Worm (Caenorhabditis elegans) whole organism, L3 larva: Measurements from ENCODE around the gene slr-2.

Experiments
- R02D3.7 ChIP-seq: fragments of 150-350 bp; optimal IDR thresholded peaks from 2 replicates; lab custom pipeline; 2014; ENCODE audit warnings: missing biosample characterization, missing genetic modification characterization
- ZK546.5 ChIP-seq: sonication (generic microtip); optimal IDR thresholded peaks from 2 replicates; lab custom pipeline; 2017; ENCODE audit warnings: missing biosample characterization, missing genetic modification characterization
- aly-2 ChIP-seq: fragments of 150-350 bp; optimal IDR thresholded peaks from 2 replicates; lab custom pipeline; 2014; ENCODE audit warnings: missing biosample characterization, missing genetic modification characterization
- ama-1 ChIP-seq: fragments of 150-350 bp; optimal IDR thresholded peaks from 2 replicates; lab custom pipeline; 2018
- ceh-28 ChIP-seq: fragments of 150-350 bp; optimal IDR thresholded peaks from 2 replicates; lab custom pipeline; 2014; ENCODE audit warnings: missing biosample characterization, missing genetic modification reagents, missing genetic modification characterization
- ceh-82 ChIP-seq: fragments of 150-350 bp; optimal IDR thresholded peaks from 2 replicates; lab custom pipeline; 2014; ENCODE audit warnings: missing biosample characterization, missing genetic modification characterization
- ceh-9 ChIP-seq: sonication (generic microtip); optimal IDR thresholded peaks from 2 replicates; lab custom pipeline; 2018; ENCODE audit warnings: missing biosample characterization, missing genetic modification characterization
- daf-12 ChIP-seq: fragments of 150-350 bp; optimal IDR thresholded peaks from 2 replicates; lab custom pipeline; 2014; ENCODE audit warnings: missing biosample characterization, missing genetic modification reagents, missing genetic modification characterization
- egl-27 ChIP-seq: sonication (generic microtip); optimal IDR thresholded peaks from 4 replicates; lab custom pipeline; 2017; ENCODE audit warnings: missing biosample characterization, missing genetic modification reagents, missing genetic modification characterization
- egl-5 ChIP-seq: fragments of 150-350 bp; optimal IDR thresholded peaks from 2 replicates; lab custom pipeline; 2017; ENCODE audit warnings: missing biosample characterization, missing genetic modification reagents, missing genetic modification characterization, inconsistent platforms
- elt-1 ChIP-seq: fragments of 150-350 bp; optimal IDR thresholded peaks from 2 replicates; lab custom pipeline; 2014; ENCODE audit warnings: missing biosample characterization, missing genetic modification characterization
- elt-3 ChIP-seq, 3 experiments: fragments of 150-350 bp in 1 of 3; sonication (generic microtip) in 2 of 3; optimal IDR thresholded peaks; 2 replicates in 2 of 3; 4 replicates in 1 of 3; lab custom pipeline; 2014 to 2017; ENCODE audit warnings: missing biosample characterization in 3 of 3, missing genetic modification characterization in 3 of 3
- fkh-10 ChIP-seq: sonication (generic microtip); optimal IDR thresholded peaks from 2 replicates; lab custom pipeline; 2017; ENCODE audit warnings: missing biosample characterization, missing genetic modification reagents, missing genetic modification characterization
- fkh-2 ChIP-seq: fragments of 150-350 bp; optimal IDR thresholded peaks from 2 replicates; lab custom pipeline; 2014; ENCODE audit warnings: missing biosample characterization, missing genetic modification reagents, missing genetic modification characterization
- fos-1 ChIP-seq: fragments of 150-350 bp; optimal IDR thresholded peaks from 2 replicates; lab custom pipeline; 2014; ENCODE audit warnings: missing biosample characterization, missing genetic modification characterization
- hmg-11 ChIP-seq: sonication (generic microtip); optimal IDR thresholded peaks from 2 replicates; lab custom pipeline; 2016; ENCODE audit warnings: missing genetic modification characterization, missing compliant biosample characterization
- jun-1 ChIP-seq: fragments of 150-350 bp; optimal IDR thresholded peaks from 2 replicates; lab custom pipeline; 2014; ENCODE audit warnings: missing biosample characterization, missing genetic modification reagents, missing genetic modification characterization
- lin-15B ChIP-seq: fragments of 150-350 bp; optimal IDR thresholded peaks from 2 replicates; lab custom pipeline; 2014; ENCODE audit warnings: missing biosample characterization, missing genetic modification characterization
- lsy-12 ChIP-seq: sonication (generic microtip); optimal IDR thresholded peaks from 2 replicates; lab custom pipeline; 2016; ENCODE audit warnings: mild to moderate bottlenecking, missing genetic modification characterization, missing compliant biosample characterization
- mml-1 ChIP-seq: fragments of 150-350 bp; sonication (generic microtip); optimal IDR thresholded peaks from 3 replicates; lab custom pipeline; 2014; ENCODE audit warnings: missing biosample characterization, missing genetic modification characterization
- nfya-1 ChIP-seq: sonication (generic microtip); optimal IDR thresholded peaks from 2 replicates; lab custom pipeline; 2017; ENCODE audit warnings: missing genetic modification characterization, mild to moderate bottlenecking, missing compliant biosample characterization, antibody characterized with exemption, moderate library complexity; ENCODE audit not compliant: insufficient read depth
- nhr-12 ChIP-seq: fragments of 150-350 bp; optimal IDR thresholded peaks from 2 replicates; lab custom pipeline; 2014; ENCODE audit warnings: missing biosample characterization, missing genetic modification characterization
- nhr-28 ChIP-seq: fragments of 150-350 bp; optimal IDR thresholded peaks from 2 replicates; lab custom pipeline; 2014; ENCODE audit warnings: missing biosample characterization, missing genetic modification characterization
- nhr-43 ChIP-seq: sonication (generic microtip); optimal IDR thresholded peaks from 2 replicates; lab custom pipeline; 2016; ENCODE audit warnings: mild to moderate bottlenecking, missing genetic modification characterization, missing compliant biosample characterization; ENCODE audit not compliant: poor library complexity, severe bottlenecking
- nhr-67 ChIP-seq: fragments of 150-350 bp; optimal IDR thresholded peaks from 2 replicates; lab custom pipeline; 2014; ENCODE audit warnings: missing biosample characterization, missing genetic modification characterization
- nhr-76 ChIP-seq: fragments of 150-350 bp; sonication (generic microtip); optimal IDR thresholded peaks from 5 replicates; lab custom pipeline; 2014; ENCODE audit warnings: missing biosample characterization, missing genetic modification characterization
- nhr-77 ChIP-seq: fragments of 150-350 bp; optimal IDR thresholded peaks from 2 replicates; lab custom pipeline; 2014; ENCODE audit warnings: missing biosample characterization, missing genetic modification characterization
- pha-4 ChIP-seq: fragments of 150-350 bp; optimal IDR thresholded peaks from 2 replicates; lab custom pipeline; 2014; ENCODE audit warnings: missing biosample characterization, missing genetic modification reagents, missing genetic modification characterization
- sea-2 ChIP-seq: fragments of 150-350 bp; sonication (generic microtip); optimal IDR thresholded peaks from 4 replicates; lab custom pipeline; 2014; ENCODE audit warnings: missing biosample characterization, missing genetic modification reagents, missing genetic modification characterization
- skn-1 ChIP-seq: fragments of 150-350 bp; optimal IDR thresholded peaks from 2 replicates; lab custom pipeline; 2014; ENCODE audit warnings: missing biosample characterization, missing genetic modification characterization
- snpc-4 ChIP-seq: fragments of 150-350 bp; optimal IDR thresholded peaks from 2 replicates; lab custom pipeline; 2014; ENCODE audit warnings: missing biosample characterization, missing genetic modification characterization
- unc-39 ChIP-seq: sonication (generic microtip); optimal IDR thresholded peaks from 4 replicates; lab custom pipeline; 2017; ENCODE audit warnings: missing biosample characterization, missing genetic modification characterization
- unc-62 ChIP-seq: fragments of 150-350 bp; sonication (generic microtip); optimal IDR thresholded peaks from 4 replicates; lab custom pipeline; 2014; ENCODE audit warnings: missing biosample characterization, missing genetic modification reagents, missing genetic modification characterization
- zag-1 ChIP-seq: fragments of 150-350 bp; optimal IDR thresholded peaks from 2 replicates; lab custom pipeline; 2014; ENCODE audit warnings: missing biosample characterization, missing genetic modification characterization
- ztf-11 ChIP-seq: fragments of 150-350 bp; optimal IDR thresholded peaks from 2 replicates; lab custom pipeline; 2014; ENCODE audit warnings: missing biosample characterization, missing genetic modification characterization

Gene slr-2

DNA sequence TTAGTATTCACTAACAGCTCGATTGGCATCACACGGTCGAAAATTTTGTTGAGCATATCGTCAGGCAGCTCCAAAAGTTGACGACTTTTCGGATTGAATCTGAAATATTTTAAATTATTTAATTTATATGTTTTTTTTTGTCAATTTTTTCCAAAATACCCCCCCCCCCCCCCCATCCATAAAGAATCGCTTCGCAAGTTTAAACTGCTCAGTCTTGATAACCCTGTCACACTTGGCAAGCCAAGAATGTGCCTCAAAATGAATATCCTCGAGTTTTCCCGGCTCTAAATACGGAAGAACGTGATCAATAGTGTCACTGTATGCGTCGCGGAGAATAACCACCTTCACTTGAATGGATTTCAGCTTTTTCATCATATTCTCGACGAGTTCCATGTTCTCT lies 46.3 kb downstream of the slr-2 start, which contains the start of gene Y37H2A.18:
TSS of gene Y37H2A.18 (minus strand) at position 101 of the 400 bp plus-strand sequence.
- no peak for TF ChIP-seq pha-4 (tag; lab: Kevin White, UChicago)
- no peak for TF ChIP-seq egl-5 (tag; lab: Kevin White, UChicago)
- no peak for TF ChIP-seq ceh-28 (tag; lab: Kevin White, UChicago)
- no peak for TF ChIP-seq daf-12
- no peak for TF ChIP-seq nhr-12 (tag; lab: Kevin White, UChicago)
- TF ChIP-seq snpc-4 (tag; lab: Kevin White, UChicago), result no peak
- TF ChIP-seq fos-1, result no peak
- TF ChIP-seq ceh-82 (tag; lab: Kevin White, UChicago), result no peak
- TF ChIP-seq ama-1 (lab: Kevin White, UChicago), result no peak
- TF ChIP-seq unc-39, result no peak
- no peak for TF ChIP-seq egl-27 (tag; lab: Kevin White, UChicago)
- no peak for TF ChIP-seq ceh-9 (tag; lab: Kevin White, UChicago)
- no peak for TF ChIP-seq zag-1 (tag; lab: Kevin White, UChicago)
- no peak for TF ChIP-seq aly-2 (tag; lab: Kevin White, UChicago)
- no peak for TF ChIP-seq nhr-76 (tag; lab: Kevin White, UChicago)
- TF ChIP-seq ZK546.5 (tag; lab: Kevin White, UChicago), result no peak
- no peak for TF ChIP-seq fkh-2
- TF ChIP-seq jun-1 (tag; lab: Kevin White, UChicago), result no peak
- no peak for TF ChIP-seq fkh-10 (GFP tag; lab: Kevin White, UChicago)

DNA sequence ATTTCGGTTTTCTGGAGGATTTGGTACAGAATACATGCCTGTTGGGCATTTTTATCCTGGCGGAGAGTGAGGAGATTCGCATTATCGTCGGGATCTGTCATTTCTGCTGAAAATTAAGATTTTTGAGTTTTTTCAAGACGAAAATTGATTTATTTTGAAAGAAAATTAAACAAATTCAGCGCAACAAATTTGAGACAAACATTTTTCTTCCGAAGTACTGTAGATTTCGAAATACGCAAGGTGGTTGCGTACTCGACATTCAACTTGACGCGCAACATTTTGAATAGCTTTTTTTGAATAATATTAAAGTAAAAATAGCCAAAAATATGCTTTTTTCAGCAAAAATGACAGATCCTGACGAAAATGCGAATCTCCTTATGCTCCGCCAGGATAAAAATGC lies 47.5 kb downstream of the slr-2 start, which contains the start of gene Y37H2A.7:
TSS of gene Y37H2A.7 (minus strand) at position 101 of the 400 bp plus-strand sequence.
- no peak for TF ChIP-seq R02D3.7
- TF ChIP-seq nhr-12 (tag; lab: Kevin White, UChicago), result no peak
- no peak for TF ChIP-seq sea-2 (GFP tag; lab: Kevin White, UChicago)
- no peak for TF ChIP-seq zag-1 (tag; lab: Kevin White, UChicago)
- TF ChIP-seq ZK546.5 (tag; lab: Kevin White, UChicago), result no peak
- TF ChIP-seq nhr-28, result no peak
- TF ChIP-seq pha-4 (tag; lab: Kevin White, UChicago), result no peak
- TF ChIP-seq ama-1 (lab: Kevin White, UChicago), result no peak
- TF ChIP-seq, all 47 proteins: peak for 0

DNA sequence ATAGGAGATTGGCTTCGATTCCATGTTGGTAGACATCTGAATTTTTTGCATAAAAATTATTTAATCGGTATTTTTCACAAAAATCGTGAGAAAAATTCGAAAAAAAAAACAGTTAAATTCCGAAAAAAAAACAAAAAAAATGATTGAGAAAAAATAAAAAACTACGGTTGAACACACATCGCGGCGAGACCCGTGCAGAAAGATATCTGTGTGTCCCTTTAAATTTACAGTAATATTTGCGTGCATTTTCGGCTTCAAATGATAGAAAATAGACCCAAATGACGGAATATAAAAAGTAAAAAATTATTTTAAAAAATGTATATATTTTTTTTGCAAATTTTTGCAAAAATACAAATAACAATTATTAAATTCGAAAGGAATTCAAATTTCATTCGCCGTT lies 50.8 kb downstream of the slr-2 start:
- TF ChIP-seq nfya-1, result no peak
- TF ChIP-seq lsy-12 (tag; lab: Kevin White, UChicago), result no peak
- no peak for TF ChIP-seq egl-5 (tag; lab: Kevin White, UChicago)
- no peak for TF ChIP-seq nhr-12 (tag; lab: Kevin White, UChicago)
- no peak for TF ChIP-seq nhr-76 (tag; lab: Kevin White, UChicago)
- TF ChIP-seq nhr-28, result no peak
- TF ChIP-seq fkh-10 (GFP tag; lab: Kevin White, UChicago), result no peak
- TF ChIP-seq fkh-2, result no peak
- no peak for TF ChIP-seq nhr-77 (tag; lab: Kevin White, UChicago)
- no peak for TF ChIP-seq R02D3.7
- TF ChIP-seq ZK546.5 (tag; lab: Kevin White, UChicago), result no peak
- TF ChIP-seq sea-2 (GFP tag; lab: Kevin White, UChicago), result no peak
- no peak for TF ChIP-seq unc-62
- TF ChIP-seq lin-15B (tag; lab: Kevin White, UChicago), result no peak
- TF ChIP-seq nhr-67, result no peak
- no peak for TF ChIP-seq aly-2 (tag; lab: Kevin White, UChicago)

DNA sequence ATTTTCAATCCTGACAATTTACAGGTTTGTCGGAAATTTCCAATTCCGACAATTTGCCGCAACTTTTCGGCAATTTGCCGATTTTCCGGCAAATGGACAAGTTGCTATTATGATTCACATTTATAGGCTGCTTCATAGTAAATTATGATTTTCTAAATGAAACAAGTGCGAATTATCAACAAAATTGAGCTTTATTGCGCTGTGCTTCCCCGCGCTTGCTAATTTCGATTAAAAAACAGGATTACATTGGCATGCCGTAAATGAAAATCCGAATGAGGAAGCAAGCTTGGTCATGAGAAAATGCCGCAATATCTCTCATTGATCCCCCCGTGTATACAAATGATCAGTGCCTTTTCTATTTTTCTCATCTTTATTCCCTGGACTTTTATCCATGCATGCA lies 51.8 kb downstream of the slr-2 start, which contains the start of gene Y37H2A.10:
TSS of gene Y37H2A.10 (plus strand) at position 301 of the 400 bp plus-strand sequence.
- no peak for TF ChIP-seq mml-1 (tag; lab: Kevin White, UChicago)
- no peak for TF ChIP-seq hmg-11
- TF ChIP-seq ztf-11 (tag; lab: Kevin White, UChicago), result no peak
- no peak for TF ChIP-seq zag-1 (tag; lab: Kevin White, UChicago)
- TF ChIP-seq skn-1 (tag; lab: Kevin White, UChicago), result no peak
- no peak for TF ChIP-seq unc-62
- TF ChIP-seq sea-2 (GFP tag; lab: Kevin White, UChicago), result no peak
- no peak for TF ChIP-seq egl-27 (tag; lab: Kevin White, UChicago)
- TF ChIP-seq nfya-1, result no peak
- no peak for TF ChIP-seq elt-1 (tag; lab: Kevin White, UChicago)
- TF ChIP-seq lsy-12 (tag; lab: Kevin White, UChicago), result no peak
- no peak for TF ChIP-seq nhr-43 (tag; lab: Kevin White, UChicago)
- TF ChIP-seq elt-3 (tag; optimal IDR thresholded peaks at IDR 0.05; lab: Kevin White, UChicago), result no peak
- no peak for TF ChIP-seq fos-1
- TF ChIP-seq, all 47 proteins: peak for 0
